Fruit fly (Drosophila melanogaster) whole organism, embryonic: Measurements from ENCODE around the gene CG32428.

ENCODE experiments used
- Aef1 ChIP-seq: fragments of 200-800 bp; sonication (Bioruptor generic); IDR thresholded peaks from 3 replicates; pipeline ENCODE4 v1.3.6; 2022; ENCODE audit warnings: missing biosample characterization, missing genetic modification characterization
- BtbVII ChIP-seq: fragments of 200-800 bp; sonication (Bioruptor generic); optimal IDR thresholded peaks from 3 replicates; lab custom pipeline; 2017; ENCODE audit warnings: missing biosample characterization, mild to moderate bottlenecking, missing genetic modification characterization
- CG11398 ChIP-seq: fragments of 200-800 bp; sonication (Bioruptor generic); optimal IDR thresholded peaks from 2 replicates; lab custom pipeline; 2016; ENCODE audit warnings: missing biosample characterization, missing genetic modification characterization
- CG12219 ChIP-seq: fragments of 200-800 bp; sonication (Bioruptor generic); optimal IDR thresholded peaks from 3 replicates; lab custom pipeline; 2018; ENCODE audit warnings: missing biosample characterization, mild to moderate bottlenecking, missing genetic modification characterization
- CG12942 ChIP-seq: fragments of 200-800 bp; sonication (Bioruptor generic); optimal IDR thresholded peaks from 3 replicates; lab custom pipeline; 2016; ENCODE audit warnings: missing biosample characterization, missing genetic modification characterization
- CG13775 ChIP-seq: fragments of 200-800 bp; sonication (Bioruptor generic); optimal IDR thresholded peaks from 3 replicates; lab custom pipeline; 2017; ENCODE audit warnings: missing biosample characterization, mild to moderate bottlenecking, missing genetic modification characterization
- CG15073 ChIP-seq: fragments of 200-800 bp; sonication (Bioruptor generic); optimal IDR thresholded peaks from 2 replicates; lab custom pipeline; 2016; ENCODE audit warnings: missing biosample characterization, missing genetic modification characterization
- CG15479 ChIP-seq: fragments of 200-800 bp; sonication (Bioruptor generic); optimal IDR thresholded peaks from 3 replicates; lab custom pipeline; 2019; ENCODE audit warnings: missing biosample characterization, mild to moderate bottlenecking, missing genetic modification characterization, moderate library complexity
- CG17361 ChIP-seq: fragments of 200-800 bp; sonication (Bioruptor generic); IDR thresholded peaks from 3 replicates; pipeline ENCODE4 v1.3.6; 2022; ENCODE audit warnings: missing biosample characterization, missing genetic modification characterization
- CG17385 ChIP-seq: fragments of 200-800 bp; sonication (Bioruptor generic); optimal IDR thresholded peaks from 3 replicates; lab custom pipeline; 2018; ENCODE audit warnings: missing biosample characterization, mild to moderate bottlenecking, missing genetic modification characterization
- CG2712 ChIP-seq: fragments of 200-800 bp; optimal IDR thresholded peaks from 3 replicates; lab custom pipeline; 2019; ENCODE audit warnings: missing biosample characterization, mild to moderate bottlenecking, missing genetic modification characterization, moderate library complexity
- CG2875 ChIP-seq: fragments of 200-800 bp; sonication (Bioruptor generic); optimal IDR thresholded peaks from 2 replicates; lab custom pipeline; 2017; ENCODE audit warnings: missing biosample characterization, mild to moderate bottlenecking, missing genetic modification characterization, missing genetic modification reagents
- CG31388 ChIP-seq: fragments of 200-800 bp; sonication (Bioruptor generic); optimal IDR thresholded peaks from 2 replicates; lab custom pipeline; 2016; ENCODE audit warnings: missing biosample characterization, missing genetic modification characterization
- CG34422 ChIP-seq: fragments of 200-800 bp; sonication (Bioruptor generic); IDR thresholded peaks from 3 replicates; pipeline ENCODE4 v1.3.6; 2022; ENCODE audit warnings: missing biosample characterization, missing genetic modification characterization
- CG6791 ChIP-seq: fragments of 200-800 bp; sonication (Bioruptor generic); IDR thresholded peaks from 3 replicates; pipeline ENCODE4 v1.3.6; 2022; ENCODE audit warnings: missing biosample characterization, missing genetic modification characterization; ENCODE audit not compliant: partially characterized antibody
- CG6813 ChIP-seq: fragments of 200-800 bp; sonication (Bioruptor generic); optimal IDR thresholded peaks from 2 replicates; lab custom pipeline; 2017; ENCODE audit warnings: missing biosample characterization, missing genetic modification characterization, mild to moderate bottlenecking, moderate library complexity, missing genetic modification reagents
- CG7786 ChIP-seq: fragments of 200-800 bp; sonication (Bioruptor generic); optimal IDR thresholded peaks from 2 replicates; lab custom pipeline; 2016; ENCODE audit warnings: missing biosample characterization, missing genetic modification characterization
- CG7839 ChIP-seq: fragments of 200-800 bp; sonication (Bioruptor generic); optimal IDR thresholded peaks from 3 replicates; lab custom pipeline; 2018; ENCODE audit warnings: missing biosample characterization, mild to moderate bottlenecking, missing genetic modification characterization, moderate library complexity
- CG9727 ChIP-seq: fragments of 200-800 bp; sonication (Bioruptor generic); optimal IDR thresholded peaks from 3 replicates; lab custom pipeline; 2017; ENCODE audit warnings: missing biosample characterization, mild to moderate bottlenecking, missing genetic modification characterization
- D19B ChIP-seq: fragments of 200-800 bp; sonication (Bioruptor generic); optimal IDR thresholded peaks from 2 replicates; lab custom pipeline; 2017; ENCODE audit warnings: missing biosample characterization, mild to moderate bottlenecking, missing genetic modification characterization
- GATAe ChIP-seq: fragments of 200-800 bp; sonication (Bioruptor generic); conservative IDR thresholded peaks from 2 replicates; pipeline ENCODE4 v1.3.6; 2022; ENCODE audit warnings: missing biosample characterization, missing genetic modification characterization
- Gsc ChIP-seq: fragments of 200-800 bp; sonication (Bioruptor generic); IDR thresholded peaks from 2 replicates; pipeline ENCODE4 v1.3.6; 2022; ENCODE audit warnings: missing biosample characterization, missing genetic modification characterization
- Hmr ChIP-seq: fragments of 200-800 bp; sonication (Bioruptor generic); optimal IDR thresholded peaks from 3 replicates; lab custom pipeline; 2017; ENCODE audit warnings: mild to moderate bottlenecking, missing biosample characterization, missing genetic modification reagents, missing genetic modification characterization
- Hr51 ChIP-seq, 2 experiments: fragments of 200-800 bp; sonication (Bioruptor generic); optimal IDR thresholded peaks; 2 replicates in 1 of 2; 3 replicates in 1 of 2; lab custom pipeline; 2016 to 2018; ENCODE audit warnings: missing biosample characterization in 2 of 2, missing genetic modification characterization in 2 of 2, mild to moderate bottlenecking in 1 of 2, moderate library complexity in 1 of 2
- Lim3 ChIP-seq: fragments of 200-800 bp; sonication (Bioruptor generic); IDR thresholded peaks from 2 replicates; pipeline ENCODE4 v1.3.6; 2022; ENCODE audit warnings: missing biosample characterization, missing genetic modification characterization
- MTF-1 ChIP-seq: fragments of 200-800 bp; sonication (Bioruptor generic); optimal IDR thresholded peaks from 2 replicates; lab custom pipeline; 2018; ENCODE audit warnings: missing biosample characterization, mild to moderate bottlenecking, missing genetic modification characterization, borderline replicate concordance
- Opbp ChIP-seq: fragments of 200-800 bp; sonication (Bioruptor generic); IDR thresholded peaks from 3 replicates; pipeline ENCODE4 v1.3.6; 2022; ENCODE audit warnings: missing biosample characterization, missing genetic modification characterization; ENCODE audit not compliant: partially characterized antibody
- Ptx1 ChIP-seq: fragments of 200-800 bp; sonication (Bioruptor generic); IDR thresholded peaks from 2 replicates; pipeline ENCODE4 v1.3.6; 2022; ENCODE audit warnings: missing biosample characterization, missing genetic modification characterization
- Six4 ChIP-seq: fragments of 200-800 bp; sonication (Bioruptor generic); optimal IDR thresholded peaks from 2 replicates; lab custom pipeline; 2016; ENCODE audit warnings: missing biosample characterization, missing genetic modification characterization
- Usf ChIP-seq: fragments of 200-800 bp; sonication (Bioruptor generic); optimal IDR thresholded peaks from 2 replicates; lab custom pipeline; 2017; ENCODE audit warnings: missing genotype, missing biosample characterization, missing genetic modification characterization
- ash1 ChIP-seq: fragments of 200-800 bp; sonication (Bioruptor generic); optimal IDR thresholded peaks from 2 replicates; lab custom pipeline; 2018; ENCODE audit warnings: missing biosample characterization, mild to moderate bottlenecking, missing genetic modification characterization
- bsh ChIP-seq, 2 experiments: fragments of 200-800 bp; sonication (Bioruptor generic); optimal IDR thresholded peaks; 2 replicates each; lab custom pipeline; 2017 to 2018; ENCODE audit warnings: mild to moderate bottlenecking in 2 of 2, missing biosample characterization in 2 of 2, missing genetic modification characterization in 2 of 2, moderate library complexity in 1 of 2
- crol ChIP-seq: fragments of 200-800 bp; sonication (Bioruptor generic); IDR thresholded peaks from 2 replicates; pipeline ENCODE4 v1.3.6; 2022; ENCODE audit warnings: missing biosample characterization, missing genetic modification characterization
- dpn ChIP-seq, 2 experiments: fragments of 200-800 bp; sonication (Bioruptor generic); optimal IDR thresholded peaks; 3 replicates each; lab custom pipeline; 2016; ENCODE audit warnings: missing biosample characterization in 2 of 2, missing genetic modification characterization in 2 of 2
- gfzf ChIP-seq: fragments of 200-800 bp; sonication (Bioruptor generic); optimal IDR thresholded peaks from 2 replicates; lab custom pipeline; 2016; ENCODE audit warnings: missing biosample characterization, mild to moderate bottlenecking, missing genetic modification characterization, moderate library complexity
- gro ChIP-seq: fragments of 200-800 bp; sonication (Bioruptor generic); optimal IDR thresholded peaks from 2 replicates; lab custom pipeline; 2016; ENCODE audit warnings: missing biosample characterization, missing genetic modification characterization
- gsb ChIP-seq: fragments of 200-800 bp; sonication (Bioruptor generic); IDR thresholded peaks from 2 replicates; pipeline ENCODE4 v1.3.6; 2022; ENCODE audit warnings: missing biosample characterization, missing genetic modification characterization
- gsb-n ChIP-seq: fragments of 200-800 bp; sonication (Bioruptor generic); optimal IDR thresholded peaks from 3 replicates; lab custom pipeline; 2018; ENCODE audit warnings: missing biosample characterization, mild to moderate bottlenecking, missing genetic modification characterization
- lov ChIP-seq, 2 experiments: fragments of 200-800 bp in 1 of 2; fragments of >200 bp in 1 of 2; sonication (Bioruptor generic) in 1 of 2; IDR thresholded peaks in 1 of 2; optimal IDR thresholded peaks in 1 of 2; 2 replicates in 1 of 2; 3 replicates in 1 of 2; pipeline versions ENCODE4 v1.3.6 to Lab custom; 2017 to 2022; ENCODE audit warnings: missing biosample characterization in 1 of 2, missing genetic modification characterization in 1 of 2
- pb ChIP-seq: fragments of 200-800 bp; sonication (Bioruptor generic); optimal IDR thresholded peaks from 3 replicates; lab custom pipeline; 2016; ENCODE audit warnings: missing biosample characterization, missing genetic modification characterization
- pfk ChIP-seq: fragments of 200-800 bp; sonication (Bioruptor generic); optimal IDR thresholded peaks from 2 replicates; lab custom pipeline; 2018; ENCODE audit warnings: missing biosample characterization, mild to moderate bottlenecking, missing genetic modification characterization, moderate library complexity
- phol ChIP-seq: fragments of 200-800 bp; sonication (Bioruptor generic); optimal IDR thresholded peaks from 3 replicates; lab custom pipeline; 2018; ENCODE audit warnings: missing biosample characterization, mild to moderate bottlenecking, missing genetic modification characterization, moderate library complexity
- repo ChIP-seq: fragments of 200-800 bp; sonication (Bioruptor generic); optimal IDR thresholded peaks from 2 replicates; lab custom pipeline; 2016; ENCODE audit warnings: missing biosample characterization, missing genetic modification characterization
- sc ChIP-seq, 3 experiments: fragments of >200 bp in 2 of 3; fragments of 200-800 bp in 1 of 3; sonication (Bioruptor generic) in 1 of 3; optimal IDR thresholded peaks; 2 replicates in 2 of 3; 3 replicates in 1 of 3; lab custom pipeline; 2017; ENCODE audit warnings: mild to moderate bottlenecking in 1 of 3, missing biosample characterization in 1 of 3, missing genetic modification characterization in 1 of 3, missing genetic modification reagents in 1 of 3
- schlank ChIP-seq: fragments of 200-800 bp; sonication (Bioruptor generic); optimal IDR thresholded peaks from 2 replicates; lab custom pipeline; 2018; ENCODE audit warnings: missing biosample characterization, mild to moderate bottlenecking, missing genetic modification characterization
- seq ChIP-seq: fragments of 200-800 bp; sonication (Bioruptor generic); IDR thresholded peaks from 2 replicates; pipeline ENCODE4 v1.3.6; 2022; ENCODE audit warnings: missing biosample characterization, missing genetic modification characterization
- sim ChIP-seq: fragments of 200-800 bp; sonication (Bioruptor generic); IDR thresholded peaks from 2 replicates; pipeline ENCODE4 v1.3.6; 2022; ENCODE audit warnings: missing biosample characterization, missing genetic modification characterization
- slou ChIP-seq: fragments of 200-800 bp; sonication (Bioruptor generic); optimal IDR thresholded peaks from 3 replicates; lab custom pipeline; 2016; ENCODE audit warnings: missing biosample characterization, missing genetic modification characterization
- zf30C ChIP-seq: fragments of 200-800 bp; sonication (Bioruptor generic); optimal IDR thresholded peaks from 3 replicates; lab custom pipeline; 2018; ENCODE audit warnings: missing biosample characterization, mild to moderate bottlenecking, missing genetic modification characterization

CG32428 gene

DNA sequence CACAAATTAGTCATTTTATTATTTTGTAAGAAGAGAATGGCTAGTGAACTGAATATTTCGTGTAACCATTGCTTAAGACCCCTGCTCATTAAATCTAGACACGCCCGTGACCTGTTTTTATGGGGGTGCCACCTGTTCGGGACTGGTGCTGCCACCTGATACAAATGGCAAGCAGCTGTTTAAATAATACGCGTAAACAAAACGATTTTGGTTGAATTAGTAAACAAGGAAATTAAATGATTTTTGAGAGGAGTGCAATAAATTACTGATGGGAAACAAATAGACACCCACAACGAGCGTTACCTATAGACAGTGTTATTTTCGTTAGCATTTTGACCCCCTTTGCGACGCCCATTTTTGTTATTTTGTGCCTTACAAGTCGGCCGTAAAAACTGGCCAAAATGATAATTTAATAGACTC, 1.3 kb upstream of the CG32428 start (continued):
- TF ChIP-seq CG12942 (GFP tag; lab: Kevin White, UChicago) (peak; percentile 88), seq (GFP tag; lab: Robert Waterston, UW) (no peak), gsb-n (tag; lab: Kevin White, UChicago) (peak; percentile 83), crol (GFP tag; lab: Robert Waterston, UW) (no peak), CG34422 (GFP tag; lab: Robert Waterston, UW) (no peak), lov (optimal IDR thresholded peaks at IDR 0.05; lab: Kevin White, UChicago) (no peak), lov (GFP tag; IDR thresholded peaks at IDR 0.05; lab: Robert Waterston, UW) (no peak), phol (tag; lab: Kevin White, UChicago) (peak; percentile 82), Gsc (no peak), CG7839 (tag; lab: Kevin White, UChicago) (peak; percentile 85), CG17385 (GFP tag; lab: Kevin White, UChicago) (peak; percentile 80), CG17361 (GFP tag; lab: Robert Waterston, UW) (no peak), dpn (GFP tag; optimal IDR thresholded peaks at IDR 0.05; lab: Kevin White, UChicago) (peak; percentile 89 to 94), bsh (GFP tag; optimal IDR thresholded peaks at IDR 0.05; lab: Kevin White, UChicago) (peak in 1 of 2 experiments; percentile 79), Hmr (GFP tag; lab: Kevin White, UChicago) (peak; percentile 92), CG6813 (GFP tag; lab: Kevin White, UChicago) (peak; percentile 82), gsb (GFP tag; lab: Robert Waterston, UW) (no peak), CG12219 (GFP tag; lab: Kevin White, UChicago) (peak; percentile 55), Aef1 (no peak), CG31388 (GFP tag; lab: Kevin White, UChicago) (peak; percentile 66), CG15073 (GFP tag; lab: Kevin White, UChicago) (peak; percentile 37), CG6791 (GFP tag; lab: Robert Waterston, UW) (no peak), pb (peak; percentile 83), CG2712 (peak; percentile 85), sim (GFP tag; lab: Robert Waterston, UW) (no peak), zf30C (GFP tag; lab: Kevin White, UChicago) (no peak), MTF-1 (peak; percentile 81), CG13775 (peak; percentile 82), ash1 (GFP tag; lab: Kevin White, UChicago) (peak; percentile 57), schlank (tag; lab: Kevin White, UChicago) (peak; percentile 74), pfk (GFP tag; lab: Kevin White, UChicago) (peak; percentile 60), Hr51 (GFP tag; optimal IDR thresholded peaks at IDR 0.05; lab: Kevin White, UChicago) (peak; percentile 87 to 92), GATAe (GFP tag; lab: Robert Waterston, UW) (no peak), Usf (peak; percentile 47), Six4 (GFP tag; lab: Kevin White, UChicago) (peak; percentile 83), repo (GFP tag; lab: Kevin White, UChicago) (peak; percentile 81), Ptx1 (GFP tag; lab: Robert Waterston, UW) (no peak), CG15479 (GFP tag; lab: Kevin White, UChicago) (no peak), CG7786 (GFP tag; lab: Kevin White, UChicago) (peak; percentile 84), slou (GFP tag; lab: Kevin White, UChicago) (peak; percentile 79), gro (peak; percentile 90), D19B (GFP tag; lab: Kevin White, UChicago) (peak; percentile 57), Opbp (GFP tag; lab: Robert Waterston, UW) (no peak), CG2875 (peak; percentile 73), Lim3 (GFP tag; lab: Robert Waterston, UW) (no peak), CG9727 (GFP tag; lab: Kevin White, UChicago) (peak; percentile 83), gfzf (GFP tag; lab: Kevin White, UChicago) (peak; percentile 19), BtbVII (GFP tag; lab: Kevin White, UChicago) (peak; percentile 84), sc (optimal IDR thresholded peaks at IDR 0.05; lab: Kevin White, UChicago) (no peak), sc (GFP tag; optimal IDR thresholded peaks at IDR 0.05; lab: Kevin White, UChicago) (peak; percentile 74), CG11398 (GFP tag; lab: Kevin White, UChicago) (peak; percentile 78)
